Worm (Caenorhabditis elegans): ENCODE measurements around the gene cct-7.
A peak's percentile ranks its signal among the peaks of the same experiment; 100 is the strongest.

Gene cct-7

DNA sequence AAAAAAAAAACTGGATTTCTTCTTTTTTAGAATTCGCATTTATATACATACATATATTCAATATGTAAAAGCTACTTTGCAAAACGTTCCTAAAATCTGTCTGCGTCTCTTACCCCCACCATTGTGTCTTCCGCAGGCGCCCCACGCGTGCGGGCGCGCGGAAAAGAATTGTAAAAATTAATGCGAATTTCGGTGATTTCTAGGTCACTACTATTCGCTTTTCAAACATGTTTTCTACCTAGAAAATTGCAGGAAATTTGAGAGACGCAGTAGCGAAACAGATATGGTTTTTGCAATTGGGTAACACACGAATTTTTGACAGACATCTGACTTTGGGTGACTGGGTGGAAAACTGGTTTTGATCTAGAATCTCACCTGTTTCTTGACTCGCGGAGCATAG, 17.0 kb upstream of the cct-7 start:
- TF ChIP-seq lin-39 (tag; optimal IDR thresholded peaks at IDR 0.05) (peak; percentile 3), nhr-25 (tag; optimal IDR thresholded peaks at IDR 0.05) (peak; percentile 52), nhr-23 (tag; optimal IDR thresholded peaks at IDR 0.05) (peak; percentile 90), fkh-2 (tag; optimal IDR thresholded peaks at IDR 0.05) (no peak), mml-1 (tag; optimal IDR thresholded peaks at IDR 0.05) (no peak), aly-2 (tag; optimal IDR thresholded peaks at IDR 0.05) (no peak)

DNA sequence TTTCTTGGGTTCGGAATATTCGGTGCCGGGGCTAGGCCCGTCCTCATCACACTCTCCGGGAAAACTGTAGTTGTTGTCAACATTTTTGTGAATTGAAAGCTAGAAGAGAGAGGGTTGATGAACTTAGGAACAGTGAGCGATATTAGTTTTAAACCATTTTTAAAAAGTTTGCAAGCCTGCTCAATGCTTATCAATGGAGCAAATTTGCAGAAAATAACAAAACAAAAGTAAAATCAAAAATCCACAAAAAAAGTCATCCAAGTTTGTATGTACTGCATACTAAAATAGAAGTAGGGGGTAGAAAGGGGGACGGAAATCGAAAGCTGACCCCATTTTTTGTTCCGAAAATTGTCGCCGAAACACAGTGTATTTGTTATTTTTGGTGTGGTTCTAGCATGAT, 15.9 kb upstream of the cct-7 start, which contains the start of gene T10B5.10:
TSS of gene T10B5.10 (minus strand) at position 101 of the 400 bp plus-strand sequence.
- TF ChIP-seq nhr-43 (tag; optimal IDR thresholded peaks at IDR 0.05; ENCODE audit: poor library complexity, severe bottlenecking), result no peak

DNA sequence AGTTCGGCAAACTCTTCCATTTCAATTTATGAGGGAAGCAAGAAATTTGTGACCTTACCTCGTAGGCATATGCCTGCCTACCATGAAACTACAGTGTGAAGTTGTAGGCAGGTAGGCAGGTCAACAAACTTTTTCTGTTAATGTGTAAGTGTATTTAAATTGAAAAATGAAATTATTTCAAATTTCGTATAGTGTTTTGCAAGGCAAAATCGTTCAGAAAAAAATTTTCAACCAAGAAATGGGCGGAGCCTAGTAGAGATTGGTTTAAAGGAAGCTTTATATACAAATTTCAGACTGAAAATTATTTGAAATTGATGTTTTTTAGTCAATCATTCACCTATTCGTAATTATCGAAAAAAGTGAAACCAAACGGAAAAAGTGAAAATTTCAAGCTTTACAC, 14.2 kb upstream of the cct-7 start:
- TF ChIP-seq unc-62 (GFP tag; optimal IDR thresholded peaks at IDR 0.05) (no peak), mdl-1 (tag; optimal IDR thresholded peaks at IDR 0.05) (no peak), mml-1 (tag; optimal IDR thresholded peaks at IDR 0.05) (no peak), jun-1 (tag; optimal IDR thresholded peaks at IDR 0.05) (no peak), R02D3.7 (tag; optimal IDR thresholded peaks at IDR 0.05) (no peak), ceh-82 (tag; optimal IDR thresholded peaks at IDR 0.05) (no peak), nhr-12 (tag; optimal IDR thresholded peaks at IDR 0.05) (no peak), elt-1 (tag; optimal IDR thresholded peaks at IDR 0.05) (no peak), nfya-1 (tag; optimal IDR thresholded peaks at IDR 0.05; ENCODE audit: insufficient read depth) (no peak), elt-2 (tag; optimal IDR thresholded peaks at IDR 0.05) (no peak), unc-39 (tag; optimal IDR thresholded peaks at IDR 0.05) (no peak), nhr-25 (tag; optimal IDR thresholded peaks at IDR 0.05) (no peak), pqm-1 (tag; optimal IDR thresholded peaks at IDR 0.05) (no peak), skn-1 (tag; optimal IDR thresholded peaks at IDR 0.05) (no peak), tbx-2 (tag; optimal IDR thresholded peaks at IDR 0.05) (no peak), nhr-76 (tag; optimal IDR thresholded peaks at IDR 0.05) (no peak), nhr-77 (tag; optimal IDR thresholded peaks at IDR 0.05) (no peak), ama-1 (optimal IDR thresholded peaks at IDR 0.05) (no peak), daf-12 (tag; optimal IDR thresholded peaks at IDR 0.05) (no peak)

DNA sequence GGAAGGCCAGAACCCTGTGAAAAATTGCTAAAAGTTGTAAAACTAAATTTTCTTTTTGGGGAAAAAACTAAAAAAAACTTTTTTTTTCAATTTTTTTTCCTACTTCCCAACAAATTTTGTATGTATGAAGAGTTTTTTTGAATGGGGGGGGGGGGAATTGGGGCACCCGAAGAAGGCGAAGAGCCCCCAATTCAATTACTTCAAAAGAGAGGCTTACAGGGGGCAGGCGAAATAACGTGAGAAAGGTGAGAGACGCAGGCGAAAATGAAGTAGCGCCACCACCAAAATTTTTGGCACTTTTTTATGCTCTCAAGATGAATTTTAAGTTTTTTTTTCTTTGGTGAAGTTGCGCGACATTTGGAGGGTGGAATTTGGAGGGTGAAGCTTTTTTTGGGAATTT, 9.1 kb upstream of the cct-7 start:
- TF ChIP-seq mml-1 (tag; optimal IDR thresholded peaks at IDR 0.05) (no peak), hmg-11 (tag; optimal IDR thresholded peaks at IDR 0.05) (no peak), nhr-23 (tag; optimal IDR thresholded peaks at IDR 0.05) (no peak), pqm-1 (tag; optimal IDR thresholded peaks at IDR 0.05) (no peak), snpc-4 (tag; optimal IDR thresholded peaks at IDR 0.05) (no peak), elt-2 (tag; optimal IDR thresholded peaks at IDR 0.05) (no peak), lin-39 (tag; optimal IDR thresholded peaks at IDR 0.05) (no peak), R02D3.7 (tag; optimal IDR thresholded peaks at IDR 0.05) (no peak), eor-1 (tag; optimal IDR thresholded peaks at IDR 0.05) (no peak), fkh-10 (GFP tag; optimal IDR thresholded peaks at IDR 0.05) (no peak), daf-12 (tag; optimal IDR thresholded peaks at IDR 0.05) (no peak), nhr-11 (tag; optimal IDR thresholded peaks at IDR 0.05) (no peak), pha-4 (tag; optimal IDR thresholded peaks at IDR 0.05) (no peak), zag-1 (tag; optimal IDR thresholded peaks at IDR 0.05) (no peak), aly-2 (tag; optimal IDR thresholded peaks at IDR 0.05) (no peak), ceh-28 (tag; optimal IDR thresholded peaks at IDR 0.05) (no peak), egl-5 (tag; optimal IDR thresholded peaks at IDR 0.05) (no peak)

DNA sequence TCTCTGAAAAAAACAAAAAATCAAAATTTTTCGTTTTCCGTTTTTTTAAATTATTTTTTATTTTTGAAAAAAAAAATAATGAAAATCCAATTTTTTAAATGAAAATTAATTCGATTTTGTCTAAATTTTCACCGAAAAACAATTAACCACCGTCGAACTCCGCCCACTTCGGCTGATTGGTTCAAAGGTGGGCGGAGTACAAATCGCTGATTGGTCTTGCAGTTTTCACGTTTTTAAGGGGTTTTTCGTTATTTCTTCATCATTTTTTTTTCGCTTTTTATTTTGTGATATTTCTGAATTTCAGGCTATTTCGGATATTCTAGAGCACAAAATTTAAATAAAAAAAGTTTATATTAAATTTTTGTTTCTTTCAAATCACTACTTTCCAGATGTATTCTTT, 7.0 kb upstream of the cct-7 start:
- TF ChIP-seq nfya-1 (tag; optimal IDR thresholded peaks at IDR 0.05; ENCODE audit: insufficient read depth) (peak; percentile 99), skn-1 (tag; optimal IDR thresholded peaks at IDR 0.05) (no peak), aly-2 (tag; optimal IDR thresholded peaks at IDR 0.05) (no peak), zag-1 (tag; optimal IDR thresholded peaks at IDR 0.05) (no peak)

DNA sequence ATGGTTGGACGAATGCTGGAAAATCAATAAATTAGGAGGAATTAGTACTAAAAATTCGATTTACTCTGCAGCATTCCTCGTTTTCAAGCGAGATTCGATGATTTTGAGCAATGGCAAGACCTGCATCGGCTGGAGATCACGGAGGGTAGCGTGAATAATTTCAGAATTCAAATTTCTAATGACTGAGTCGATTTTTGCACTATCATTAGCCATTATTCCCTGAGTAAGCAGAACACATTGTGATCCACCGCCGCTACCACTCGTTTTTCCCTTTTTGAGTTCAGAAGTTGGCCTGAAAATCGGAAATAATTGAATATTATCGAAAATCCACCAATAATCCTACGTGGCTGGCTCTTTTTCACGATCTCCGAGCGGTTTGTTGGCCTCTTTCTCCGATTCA, 4.0 kb upstream of the cct-7 start:
- TF ChIP-seq zag-1 (tag; optimal IDR thresholded peaks at IDR 0.05), result no peak
- TF ChIP-seq hmg-11 (tag; optimal IDR thresholded peaks at IDR 0.05), result no peak
- TF ChIP-seq nhr-67 (tag; optimal IDR thresholded peaks at IDR 0.05), result no peak
- TF ChIP-seq ama-1 (optimal IDR thresholded peaks at IDR 0.05), result no peak
- no peak for TF ChIP-seq egl-27 (tag; optimal IDR thresholded peaks at IDR 0.05)
- no peak for TF ChIP-seq fkh-10 (GFP tag; optimal IDR thresholded peaks at IDR 0.05)
- no peak for TF ChIP-seq ceh-9 (tag; optimal IDR thresholded peaks at IDR 0.05)
- TF ChIP-seq daf-12 (tag; optimal IDR thresholded peaks at IDR 0.05), result no peak
- TF ChIP-seq tbx-2 (tag; optimal IDR thresholded peaks at IDR 0.05), result no peak
- TF ChIP-seq nhr-23 (tag; optimal IDR thresholded peaks at IDR 0.05), result no peak
